Worm (Caenorhabditis elegans) whole organism, L4 larva: ENCODE data around the gene ZK430.5.

ENCODE experiments used
- ama-1 ChIP-seq: fragments of 150-350 bp; optimal IDR thresholded peaks from 2 replicates; lab custom pipeline; 2014; ENCODE audit warnings: inconsistent platforms, mixed read lengths
- ceh-82 ChIP-seq: sonication (generic microtip); optimal IDR thresholded peaks from 2 replicates; lab custom pipeline; 2017; ENCODE audit warnings: missing biosample characterization, missing genetic modification characterization
- ces-1 ChIP-seq: fragments of 150-350 bp; sonication (generic microtip); optimal IDR thresholded peaks from 4 replicates; lab custom pipeline; 2014; ENCODE audit warnings: missing biosample characterization, missing genetic modification reagents, missing genetic modification characterization
- hlh-11 ChIP-seq: fragments of 200-800 bp; sonication (Bioruptor generic); optimal IDR thresholded peaks from 2 replicates; lab custom pipeline; 2018; ENCODE audit warnings: mild to moderate bottlenecking, missing genetic modification characterization, missing compliant biosample characterization
- madf-9 ChIP-seq: fragments of 200-800 bp; sonication (Bioruptor generic); conservative IDR thresholded peaks from 2 replicates; pipeline ENCODE4 v1.3.6; 2022; ENCODE audit warnings: missing genetic modification reagents, missing genetic modification characterization, missing compliant biosample characterization
- mes-2 ChIP-seq: sonication (generic microtip); optimal IDR thresholded peaks from 2 replicates; lab custom pipeline; 2016; ENCODE audit warnings: missing genotype, mild to moderate bottlenecking, missing genetic modification characterization, missing compliant biosample characterization; ENCODE audit not compliant: poor library complexity, severe bottlenecking
- nhr-11 ChIP-seq: fragments of 150-350 bp; optimal IDR thresholded peaks from 2 replicates; lab custom pipeline; 2014; ENCODE audit warnings: missing biosample characterization, missing genetic modification characterization
- nhr-237 ChIP-seq: sonication (generic microtip); optimal IDR thresholded peaks from 2 replicates; lab custom pipeline; 2017; ENCODE audit warnings: missing biosample characterization, missing genetic modification characterization
- nhr-6 ChIP-seq: fragments of 150-350 bp; optimal IDR thresholded peaks from 2 replicates; lab custom pipeline; 2014; ENCODE audit warnings: missing biosample characterization, missing genetic modification characterization
- nhr-76 ChIP-seq: fragments of 150-350 bp; optimal IDR thresholded peaks from 2 replicates; lab custom pipeline; 2014; ENCODE audit warnings: missing biosample characterization, missing genetic modification characterization
- pqm-1 ChIP-seq: sonication (generic microtip); optimal IDR thresholded peaks from 2 replicates; lab custom pipeline; 2017; ENCODE audit warnings: missing biosample characterization, missing genetic modification characterization
- unc-39 ChIP-seq: sonication (generic microtip); optimal IDR thresholded peaks from 2 replicates; lab custom pipeline; 2017; ENCODE audit warnings: missing biosample characterization, missing genetic modification characterization

ce11 chrII:4378195-4378594, 27.3 kb upstream of the ZK430.5 start, which contains the start of gene B0286.1:
- TF ChIP-seq ces-1 (GFP tag; lab: Kevin White, UChicago) (no peak), nhr-76 (tag; lab: Kevin White, UChicago) (no peak), nhr-11 (no peak), mes-2 (tag; lab: Kevin White, UChicago) (no peak), ama-1 (no peak), pqm-1 (tag; lab: Kevin White, UChicago) (no peak), nhr-237 (tag; lab: Kevin White, UChicago) (no peak), ceh-82 (tag; lab: Kevin White, UChicago) (no peak), unc-39 (tag; lab: Kevin White, UChicago) (no peak), hlh-11 (tag; lab: Kevin White, UChicago) (no peak), madf-9 (no peak), nhr-6 (tag; lab: Kevin White, UChicago) (no peak)
